In genomic region chrX:19773734-19774702, dm6 we compare ENCODE assay signal across 4 fruit fly cellular contexts.
TF ChIP-seq lines count a peak whose summit lies in the region.

No protein-coding gene starts in this region.

- no peak for TF ChIP-seq CTCF in whole organism, embryonic (GFP tag; optimal IDR thresholded peaks at IDR 0.05; lab: Kevin White, UChicago)

TF ChIP-seq in whole organism, embryonic, 481 proteins besides CTCF, POLR2A, EP300 and RAD21 (continues in another document):
- TF ChIP-seq CG8388 (GFP tag; optimal IDR thresholded peaks at IDR 0.05; lab: Kevin White, UChicago) (no peak), Aef1 (GFP tag; IDR thresholded peaks at IDR 0.05; lab: Robert Waterston, UW) (0 out of 3 replicates have a peak, but pooled peaks have one; percentile 13), chinmo (GFP tag; IDR thresholded peaks at IDR 0.05; lab: Robert Waterston, UW; ENCODE audit: partially characterized antibody) (0 out of 4 replicates have a peak, but pooled peaks have one; percentile 53), Sox100B (GFP tag; optimal IDR thresholded peaks at IDR 0.05; lab: Kevin White, UChicago) (no peak), insv (GFP tag; optimal IDR thresholded peaks at IDR 0.05; lab: Kevin White, UChicago) (no peak), CG30403 (GFP tag; optimal IDR thresholded peaks at IDR 0.05; lab: Kevin White, UChicago) (no peak), chn (GFP tag; optimal IDR thresholded peaks at IDR 0.05; lab: Kevin White, UChicago) (no peak), NFAT (GFP tag; IDR thresholded peaks at IDR 0.05; lab: Robert Waterston, UW) (no peak), Ptx1 (GFP tag; IDR thresholded peaks at IDR 0.05; lab: Robert Waterston, UW) (no peak), CG12155 (GFP tag; optimal IDR thresholded peaks at IDR 0.05; lab: Kevin White, UChicago) (no peak), CG15514 (GFP tag; optimal IDR thresholded peaks at IDR 0.05; lab: Kevin White, UChicago) (no peak), CG2199 (GFP tag; IDR thresholded peaks at IDR 0.05; lab: Robert Waterston, UW) (no peak; the same call in 2 of the 3 replicates), kni (GFP tag; optimal IDR thresholded peaks at IDR 0.05; lab: Kevin White, UChicago) (peak; percentile 54), CG9876 (GFP tag; optimal IDR thresholded peaks at IDR 0.05; lab: Kevin White, UChicago) (no peak), CG6175 (GFP tag; IDR thresholded peaks at IDR 0.05; lab: Robert Waterston, UW) (peak; percentile 77; the same call in 2 of the 3 replicates), danr (GFP tag; IDR thresholded peaks at IDR 0.05; lab: Robert Waterston, UW) (no peak), CG12236 (GFP tag; optimal IDR thresholded peaks at IDR 0.05; lab: Kevin White, UChicago) (no peak), bab2 (GFP tag; optimal IDR thresholded peaks at IDR 0.05; lab: Kevin White, UChicago) (no peak), sens (GFP tag; lab: Kevin White, UChicago) (peak; percentile 20), HLH3B (GFP tag; IDR thresholded peaks at IDR 0.05; lab: Robert Waterston, UW) (no peak), H2.0 (GFP tag; IDR thresholded peaks at IDR 0.05; lab: Robert Waterston, UW) (no peak), CG17802 (tag; optimal IDR thresholded peaks at IDR 0.05; lab: Kevin White, UChicago) (no peak), dati (GFP tag; IDR thresholded peaks at IDR 0.05; lab: Robert Waterston, UW) (no peak)

TF ChIP-seq in whole organism, prepupa, 60 proteins besides CTCF, POLR2A, EP300 and RAD21:
- TF ChIP-seq CG7368 (GFP tag; optimal IDR thresholded peaks at IDR 0.05; lab: Kevin White, UChicago) (no peak), Sox14 (GFP tag; optimal IDR thresholded peaks at IDR 0.05; lab: Kevin White, UChicago) (no peak), CG1621 (tag; optimal IDR thresholded peaks at IDR 0.05; lab: Kevin White, UChicago) (peak; percentile 4), Hr38 (GFP tag; optimal IDR thresholded peaks at IDR 0.05; lab: Kevin White, UChicago) (no peak), Eip78C (GFP tag; lab: Kevin White, UChicago) (peak; percentile 11), CG6276 (GFP tag; optimal IDR thresholded peaks at IDR 0.05; lab: Kevin White, UChicago) (no peak), CG15336 (GFP tag; IDR thresholded peaks at IDR 0.05; lab: Robert Waterston, UW) (no peak), Ets96B (tag; optimal IDR thresholded peaks at IDR 0.05; lab: Kevin White, UChicago) (no peak), ss (GFP tag; optimal IDR thresholded peaks at IDR 0.05; lab: Kevin White, UChicago) (peak in 1 of 2 experiments; percentile 1)

TF ChIP-seq in whole organism, pupa, 21 proteins besides CTCF, POLR2A, EP300 and RAD21:
- TF ChIP-seq CG12605 (GFP tag; IDR thresholded peaks at IDR 0.05; lab: Robert Waterston, UW), result no peak
- peak; percentile 43 for TF ChIP-seq CG13204 (GFP tag; optimal IDR thresholded peaks at IDR 0.05; lab: Kevin White, UChicago)
- no peak for TF ChIP-seq gl (tag; optimal IDR thresholded peaks at IDR 0.05; lab: Kevin White, UChicago)
- TF ChIP-seq fd96Ca (GFP tag; IDR thresholded peaks at IDR 0.05; lab: Robert Waterston, UW), result no peak
- peak; percentile 38; the same call in 1 of the 3 replicates for TF ChIP-seq CG4496 (GFP tag; IDR thresholded peaks at IDR 0.05; lab: Robert Waterston, UW)
- TF ChIP-seq Snoo (tag; optimal IDR thresholded peaks at IDR 0.05; lab: Kevin White, UChicago), result no peak
- TF ChIP-seq Pif1B (GFP tag; optimal IDR thresholded peaks at IDR 0.05; lab: Kevin White, UChicago), result no peak

TF ChIP-seq in whole organism, wandering third instar larva, 38 proteins besides CTCF, POLR2A, EP300 and RAD21:
- TF ChIP-seq psq (GFP tag; optimal IDR thresholded peaks at IDR 0.05; lab: Kevin White, UChicago) (peak; percentile 99), HLH106 (tag; optimal IDR thresholded peaks at IDR 0.05; lab: Kevin White, UChicago) (no peak), brk (GFP tag; optimal IDR thresholded peaks at IDR 0.05; lab: Kevin White, UChicago) (peak; percentile 35), N (GFP tag; optimal IDR thresholded peaks at IDR 0.05; lab: Kevin White, UChicago) (no peak), lola (GFP tag; optimal IDR thresholded peaks at IDR 0.05; lab: Kevin White, UChicago) (no peak), dl (GFP tag; optimal IDR thresholded peaks at IDR 0.05; lab: Kevin White, UChicago; ENCODE audit: insufficient read depth in 1 of 2, partially characterized antibody in 2 of 2) (peak in 1 of 2 experiments; percentile 6), Dfd (GFP tag; optimal IDR thresholded peaks at IDR 0.05; lab: Kevin White, UChicago) (peak; percentile 47), sv (GFP tag; optimal IDR thresholded peaks at IDR 0.05; lab: Kevin White, UChicago) (no peak), Vsx2 (GFP tag; optimal IDR thresholded peaks at IDR 0.05; lab: Kevin White, UChicago; ENCODE audit: partially characterized antibody) (peak; percentile 14), dmrt93B (GFP tag; optimal IDR thresholded peaks at IDR 0.05; lab: Kevin White, UChicago) (no peak), pan (optimal IDR thresholded peaks at IDR 0.05; lab: Kevin White, UChicago) (no peak), CG32264 (GFP tag; optimal IDR thresholded peaks at IDR 0.05; lab: Kevin White, UChicago) (no peak)
